Fruit fly (Drosophila melanogaster): ENCODE data around the gene per.
A peak's percentile ranks its signal among the peaks of the same experiment; 100 is the strongest.

per gene

DNA sequence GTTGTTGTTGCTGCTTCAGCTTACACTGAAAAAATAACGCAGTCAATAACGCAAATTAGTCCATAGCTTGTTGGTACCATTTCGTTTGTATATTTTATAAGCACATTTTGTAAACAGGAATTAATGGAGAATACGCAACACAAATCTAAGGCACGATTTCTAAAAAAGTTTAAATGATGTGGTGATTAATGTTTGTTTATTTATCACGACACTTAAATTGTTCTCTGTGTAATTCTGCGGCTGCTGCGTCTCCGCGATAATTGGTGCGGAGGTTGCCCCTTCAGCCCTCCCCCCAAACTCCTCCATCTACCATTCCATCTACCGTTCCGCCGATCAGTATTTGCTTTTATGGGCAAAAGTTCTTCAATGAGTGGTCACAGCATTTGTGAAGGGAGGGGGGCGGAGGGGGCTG is 37.9 kb upstream of the per start (continued):
- no peak for TF ChIP-seq unc-4 (GFP tag; IDR thresholded peaks at IDR 0.05; ENCODE audit: partially characterized antibody)
- TF ChIP-seq CG17912 (GFP tag; optimal IDR thresholded peaks at IDR 0.05), result no peak
- peak in 1 of 2 experiments; percentile 76 for TF ChIP-seq Hr51 (GFP tag; optimal IDR thresholded peaks at IDR 0.05)
- TF ChIP-seq CG11398 (GFP tag; optimal IDR thresholded peaks at IDR 0.05), result peak; percentile 7
- TF ChIP-seq bbx (GFP tag; IDR thresholded peaks at IDR 0.05; ENCODE audit: partially characterized antibody), result no peak
- no peak for TF ChIP-seq CG34422 (GFP tag; IDR thresholded peaks at IDR 0.05)
- TF ChIP-seq CG9727 (GFP tag; optimal IDR thresholded peaks at IDR 0.05), result peak; percentile 22
- peak; percentile 57 for TF ChIP-seq CG5180 (GFP tag; optimal IDR thresholded peaks at IDR 0.05)
- peak; percentile 58 for TF ChIP-seq CG3281 (GFP tag; optimal IDR thresholded peaks at IDR 0.05)
- peak; percentile 50 for TF ChIP-seq gcm (GFP tag; optimal IDR thresholded peaks at IDR 0.05)
- no peak for TF ChIP-seq CG13775 (GFP tag; optimal IDR thresholded peaks at IDR 0.05)
- peak; percentile 73 for TF ChIP-seq crol (GFP tag; IDR thresholded peaks at IDR 0.05)
- peak; percentile 38 for TF ChIP-seq eyg (GFP tag; optimal IDR thresholded peaks at IDR 0.05)
- TF ChIP-seq chm (GFP tag; IDR thresholded peaks at IDR 0.05), result peak; percentile 58
- TF ChIP-seq CG12219 (GFP tag; optimal IDR thresholded peaks at IDR 0.05), result peak; percentile 74
- TF ChIP-seq Hmx (GFP tag; optimal IDR thresholded peaks at IDR 0.05), result no peak
- TF ChIP-seq Six4 (GFP tag; optimal IDR thresholded peaks at IDR 0.05), result peak; percentile 43
- no peak for TF ChIP-seq CG1024 (GFP tag; IDR thresholded peaks at IDR 0.05)
- no peak for TF ChIP-seq Lim3 (GFP tag; IDR thresholded peaks at IDR 0.05)
- TF ChIP-seq lab (GFP tag; optimal IDR thresholded peaks at IDR 0.05), result peak; percentile 75
- TF ChIP-seq CG6254 (GFP tag; optimal IDR thresholded peaks at IDR 0.05), result no peak
- TF ChIP-seq vnd (GFP tag; IDR thresholded peaks at IDR 0.05; ENCODE audit: partially characterized antibody), result no peak
- no peak for TF ChIP-seq pzg (GFP tag; optimal IDR thresholded peaks at IDR 0.05)
- TF ChIP-seq Atf-2 (GFP tag; optimal IDR thresholded peaks at IDR 0.05), result peak; percentile 57
- peak; percentile 37 for TF ChIP-seq pnt (GFP tag; optimal IDR thresholded peaks at IDR 0.05)
- TF ChIP-seq CG6654 (GFP tag; optimal IDR thresholded peaks at IDR 0.05), result no peak
- no peak for TF ChIP-seq CG15479 (GFP tag; optimal IDR thresholded peaks at IDR 0.05)
- no peak for TF ChIP-seq CG6791 (GFP tag; IDR thresholded peaks at IDR 0.05; ENCODE audit: partially characterized antibody)
- peak; percentile 39 for TF ChIP-seq Myb (GFP tag; optimal IDR thresholded peaks at IDR 0.05)
- peak; percentile 24 for TF ChIP-seq CG16815 (GFP tag; optimal IDR thresholded peaks at IDR 0.05)
- TF ChIP-seq CG10431 (GFP tag; optimal IDR thresholded peaks at IDR 0.05), result no peak
- TF ChIP-seq wor (GFP tag; IDR thresholded peaks at IDR 0.05), result peak; percentile 46; the same call in 1 of the 2 replicates
- TF ChIP-seq CG2116 (GFP tag; optimal IDR thresholded peaks at IDR 0.05), result no peak
- no peak for TF ChIP-seq Doc3 (GFP tag; IDR thresholded peaks at IDR 0.05; ENCODE audit: partially characterized antibody)
- peak; percentile 54; the same call in 1 of the 2 replicates for TF ChIP-seq sisA (GFP tag; IDR thresholded peaks at IDR 0.05)
- TF ChIP-seq CG10209 (GFP tag; optimal IDR thresholded peaks at IDR 0.05), result peak; percentile 52
- TF ChIP-seq CG33213 (GFP tag; optimal IDR thresholded peaks at IDR 0.05), result peak; percentile 11
- peak; percentile 63 for TF ChIP-seq CG10979 (tag; optimal IDR thresholded peaks at IDR 0.05)
- TF ChIP-seq CG17328 (GFP tag; IDR thresholded peaks at IDR 0.05), result no peak
- TF ChIP-seq Hsf (GFP tag; optimal IDR thresholded peaks at IDR 0.05), result peak; percentile 64
- TF ChIP-seq Sox100B (GFP tag; optimal IDR thresholded peaks at IDR 0.05), result peak; percentile 54
- TF ChIP-seq Poxn (GFP tag; IDR thresholded peaks at IDR 0.05), result no peak
- TF ChIP-seq CG17361 (GFP tag; IDR thresholded peaks at IDR 0.05), result peak; percentile 48; the same call in 2 of the 3 replicates
- peak; percentile 34; the same call in 1 of the 3 replicates for TF ChIP-seq B-H1 (GFP tag; IDR thresholded peaks at IDR 0.05)
- TF ChIP-seq peb (GFP tag; IDR thresholded peaks at IDR 0.05), result peak; percentile 24; the same call in 1 of the 2 replicates
- no peak for TF ChIP-seq CG2199 (GFP tag; IDR thresholded peaks at IDR 0.05)
- 0 out of 3 replicates have a peak, but pooled peaks have one; percentile 25 for TF ChIP-seq CG6175 (GFP tag; IDR thresholded peaks at IDR 0.05)
- TF ChIP-seq CG18619 (GFP tag; optimal IDR thresholded peaks at IDR 0.05), result peak; percentile 38
- TF ChIP-seq D19A (tag; optimal IDR thresholded peaks at IDR 0.05), result peak; percentile 46
- peak; percentile 58 for TF ChIP-seq ase (GFP tag; IDR thresholded peaks at IDR 0.05)

Measured in whole organism, embryonic.